Worm (Caenorhabditis elegans) whole organism, midembryonic: ENCODE results near the gene C36E6.2.

Experiments used
- T22C8.4 ChIP-seq: fragments of 200-800 bp; sonication (Bioruptor generic); IDR thresholded peaks from 2 replicates; pipeline ENCODE4 v1.3.6; 2022; ENCODE audit warnings: missing genetic modification characterization, missing compliant biosample characterization
- cog-1 ChIP-seq: sonication (generic microtip); optimal IDR thresholded peaks from 2 replicates; lab custom pipeline; 2016; ENCODE audit warnings: missing genetic modification characterization, missing compliant biosample characterization
- med-1 ChIP-seq: sonication (generic microtip); optimal IDR thresholded peaks from 2 replicates; lab custom pipeline; 2017; ENCODE audit warnings: missing genetic modification characterization, mild to moderate bottlenecking, missing compliant biosample characterization, antibody characterized with exemption, missing genetic modification reagents; ENCODE audit not compliant: insufficient read depth
- ztf-23 ChIP-seq: fragments of 200-800 bp; sonication (Bioruptor generic); IDR thresholded peaks from 2 replicates; pipeline ENCODE4 v1.3.6; 2022; ENCODE audit warnings: missing genetic modification reagents, missing genetic modification characterization, missing compliant biosample characterization

DNA sequence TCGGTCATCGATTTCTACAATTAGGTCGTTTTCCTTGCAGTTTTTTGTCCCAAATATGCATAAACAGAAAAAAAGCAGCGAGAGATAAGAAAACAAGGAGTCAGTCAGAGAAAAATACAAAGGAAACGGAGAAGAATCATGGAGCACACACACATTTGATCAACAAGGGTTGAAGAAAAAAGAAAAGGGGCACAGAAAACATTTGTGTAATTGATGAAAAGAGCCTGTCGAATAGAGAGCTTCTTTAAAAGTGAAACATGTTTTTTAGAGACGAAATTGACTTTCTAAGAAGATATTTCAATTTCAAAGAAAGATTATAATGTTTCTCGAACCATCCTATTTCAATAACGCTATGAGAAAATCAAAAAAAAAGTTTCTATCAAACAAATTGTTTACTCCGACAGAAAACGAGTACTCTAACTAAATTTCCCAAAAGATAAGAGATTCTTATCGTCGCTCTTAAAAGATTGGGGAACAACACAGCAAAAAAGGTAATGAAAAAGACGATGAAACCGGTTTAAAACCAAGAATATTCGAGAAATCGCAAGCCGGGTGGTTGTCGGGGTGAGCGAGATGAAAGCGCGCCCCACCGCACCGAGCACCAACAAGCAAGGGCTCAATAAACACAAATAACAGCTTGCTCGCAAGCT, 23.2 kb downstream of the C36E6.2 start, which contains the start of gene tps-1:
- no peak for TF ChIP-seq T22C8.4
- TF ChIP-seq ztf-23 (GFP tag; lab: Robert Waterston, UW): no peak
- TF ChIP-seq med-1 (GFP tag; lab: Kevin White, UChicago): no peak
- TF ChIP-seq cog-1 (tag; lab: Kevin White, UChicago): no peak
